Fruit fly (Drosophila melanogaster) whole organism: ENCODE data around the gene mew.

Experiments
- CG8478 ChIP-seq: fragments of >200 bp; optimal IDR thresholded peaks from 2 replicates; lab custom pipeline; 2018; ENCODE audit warnings: inconsistent platforms
- Dll ChIP-seq: fragments of >200 bp; optimal IDR thresholded peaks from 2 replicates; lab custom pipeline; 2017
- EcR ChIP-seq, 2 experiments: fragments of >200 bp; optimal IDR thresholded peaks; 2 replicates each; lab custom pipeline; 2017; ENCODE audit warnings: missing biosample characterization in 2 of 2, missing genetic modification characterization in 2 of 2, missing genetic modification reagents in 2 of 2
- pan ChIP-seq: fragments of >200 bp; optimal IDR thresholded peaks from 2 replicates; lab custom pipeline; 2017
- psq ChIP-seq: fragments of >200 bp; optimal IDR thresholded peaks from 2 replicates; lab custom pipeline; 2017
- usp ChIP-seq: fragments of >200 bp; optimal IDR thresholded peaks from 2 replicates; lab custom pipeline; 2017; ENCODE audit warnings: missing biosample characterization, missing genetic modification characterization, mixed read lengths

DNA sequence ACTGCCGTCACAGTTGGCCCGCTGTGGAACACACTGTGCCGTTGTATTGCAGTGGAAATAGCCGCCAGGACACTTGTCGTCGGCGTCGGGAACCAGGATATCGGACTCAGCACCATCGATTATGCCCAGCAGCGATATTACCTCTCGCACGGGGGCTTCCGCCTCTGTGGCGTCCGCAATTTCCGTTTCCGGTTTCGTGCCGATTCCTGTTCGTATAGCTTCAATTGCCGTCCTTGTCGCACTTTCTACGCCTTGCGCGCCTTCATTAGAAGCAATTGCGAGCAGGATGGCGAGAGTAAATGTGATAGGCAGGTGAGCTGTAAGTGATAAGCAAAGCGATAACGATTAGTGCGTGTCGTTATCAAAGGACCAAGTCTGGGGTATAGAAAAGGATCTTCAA, 85.4 kb downstream of the mew start:
- TF ChIP-seq Dll (lab: Kevin White, UChicago) (no peak), usp (GFP tag; lab: Kevin White, UChicago) (no peak), CG8478 (lab: Kevin White, UChicago) (no peak), psq (lab: Kevin White, UChicago) (no peak), EcR (GFP tag; optimal IDR thresholded peaks at IDR 0.05; lab: Kevin White, UChicago) (no peak), pan (lab: Kevin White, UChicago) (no peak)
